Fruit fly (Drosophila melanogaster) whole organism, wandering third instar larva: Measurements from ENCODE around the gene NAAT1.

ENCODE experiments used
- Abd-B ChIP-seq: fragments of >200 bp; optimal IDR thresholded peaks from 2 replicates; lab custom pipeline; 2017; ENCODE audit warnings: missing biosample characterization, missing genetic modification characterization
- Dif ChIP-seq: fragments of 200-275, 200-300 bp; sonication (Bioruptor generic); optimal IDR thresholded peaks from 2 replicates; lab custom pipeline; 2018; ENCODE audit warnings: missing biosample characterization, missing genetic modification characterization; ENCODE audit not compliant: partially characterized antibody
- Hr83 ChIP-seq: fragments of 200-300 bp; sonication (Bioruptor generic); optimal IDR thresholded peaks from 2 replicates; lab custom pipeline; 2016; ENCODE audit warnings: missing biosample characterization, mild to moderate bottlenecking, missing genetic modification characterization, moderate library complexity; ENCODE audit not compliant: poor library complexity, severe bottlenecking
- Sp1 ChIP-seq: fragments of 200-800 bp; sonication (Bioruptor generic); optimal IDR thresholded peaks from 3 replicates; lab custom pipeline; 2019; ENCODE audit warnings: missing biosample characterization, mild to moderate bottlenecking, missing genetic modification characterization, moderate library complexity
- Vsx2 ChIP-seq: fragments of 200-300, 225-300 bp; sonication (Bioruptor generic); optimal IDR thresholded peaks from 2 replicates; lab custom pipeline; 2018; ENCODE audit warnings: missing biosample characterization, missing genetic modification characterization; ENCODE audit not compliant: partially characterized antibody
- br ChIP-seq: fragments of 200-800 bp; sonication (Bioruptor generic); optimal IDR thresholded peaks from 2 replicates; lab custom pipeline; 2016; ENCODE audit warnings: missing biosample characterization, missing genetic modification characterization
- ey ChIP-seq: fragments of 200-800 bp; sonication (Bioruptor generic); optimal IDR thresholded peaks from 2 replicates; lab custom pipeline; 2016; ENCODE audit warnings: missing biosample characterization, missing genetic modification characterization
- lola ChIP-seq: fragments of >200 bp; optimal IDR thresholded peaks from 2 replicates; lab custom pipeline; 2017; ENCODE audit warnings: missing biosample characterization, missing genetic modification characterization
- pan ChIP-seq: fragments of >200 bp; optimal IDR thresholded peaks from 2 replicates; lab custom pipeline; 2017
- psq ChIP-seq: fragments of 200-800 bp; sonication (Bioruptor generic); optimal IDR thresholded peaks from 3 replicates; lab custom pipeline; 2017; ENCODE audit warnings: missing biosample characterization, mild to moderate bottlenecking, missing genetic modification characterization, moderate library complexity
- sage ChIP-seq: fragments of 200-800 bp; sonication (Bioruptor generic); optimal IDR thresholded peaks from 2 replicates; lab custom pipeline; 2016; ENCODE audit warnings: missing biosample characterization, mild to moderate bottlenecking, missing genetic modification characterization
- usp ChIP-seq: fragments of >200 bp; optimal IDR thresholded peaks from 2 replicates; lab custom pipeline; 2017; ENCODE audit warnings: missing biosample characterization, missing genetic modification characterization
- woc ChIP-seq: sonication (Bioruptor generic); optimal IDR thresholded peaks from 2 replicates; lab custom pipeline; 2016; ENCODE audit warnings: missing biosample characterization, mild to moderate bottlenecking, missing genetic modification characterization

DNA sequence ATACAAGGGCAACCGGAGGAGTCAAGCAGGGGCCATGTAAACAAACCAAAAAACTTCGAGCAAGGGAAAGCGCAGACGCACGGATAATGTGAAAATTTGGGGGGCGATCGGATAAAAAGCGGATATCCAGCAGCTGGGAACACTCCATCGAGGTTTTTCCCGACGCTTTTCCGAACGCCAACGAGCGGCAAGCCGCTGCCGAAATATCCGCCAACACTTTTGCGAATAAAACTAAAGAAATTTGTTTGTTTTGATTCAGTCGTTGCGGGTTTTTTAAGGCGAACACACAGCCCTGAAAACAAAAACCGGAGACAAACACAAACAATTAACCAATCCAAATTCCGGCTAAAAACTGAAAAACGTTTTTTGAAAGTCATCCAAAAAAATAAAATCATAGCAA, 35.8 kb upstream of the NAAT1 start, which contains the start of gene SPR:
- TF ChIP-seq Abd-B (GFP tag; lab: Kevin White, UChicago) (no peak), pan (lab: Kevin White, UChicago) (no peak), br (GFP tag; lab: Kevin White, UChicago) (no peak), Vsx2 (no peak), Dif (no peak), woc (GFP tag; lab: Kevin White, UChicago) (no peak), usp (GFP tag; lab: Kevin White, UChicago) (no peak), psq (GFP tag; lab: Kevin White, UChicago) (no peak), lola (no peak), ey (no peak), Sp1 (GFP tag; lab: Kevin White, UChicago) (no peak), sage (GFP tag; lab: Kevin White, UChicago) (no peak), Hr83 (GFP tag; lab: Kevin White, UChicago) (no peak)
